Fruit fly (Drosophila melanogaster) whole organism, wandering third instar larva: Measurements from ENCODE around the gene CG17362.
A peak's percentile ranks its signal among the peaks of the same experiment; 100 is the strongest.

Experiments used
- Abd-B ChIP-seq: fragments of >200 bp; optimal IDR thresholded peaks from 2 replicates; lab custom pipeline; 2017; ENCODE audit warnings: missing biosample characterization, missing genetic modification characterization
- CG32264 ChIP-seq: fragments of 200-800 bp; sonication (Bioruptor generic); optimal IDR thresholded peaks from 2 replicates; lab custom pipeline; 2016; ENCODE audit warnings: missing biosample characterization, missing genetic modification characterization
- CG9705 ChIP-seq: fragments of 200-800 bp; sonication (Bioruptor generic); optimal IDR thresholded peaks from 2 replicates; lab custom pipeline; 2018; ENCODE audit warnings: missing biosample characterization, mild to moderate bottlenecking, missing genetic modification characterization
- CrebA ChIP-seq: fragments of 200-800 bp; sonication (Bioruptor generic); optimal IDR thresholded peaks from 2 replicates; lab custom pipeline; 2016; ENCODE audit warnings: missing biosample characterization, mild to moderate bottlenecking, missing genetic modification characterization, borderline replicate concordance
- Dfd ChIP-seq: fragments of >200 bp; optimal IDR thresholded peaks from 2 replicates; lab custom pipeline; 2017; ENCODE audit warnings: missing biosample characterization, missing genetic modification characterization
- Dif ChIP-seq: fragments of 200-275, 200-300 bp; sonication (Bioruptor generic); optimal IDR thresholded peaks from 2 replicates; lab custom pipeline; 2018; ENCODE audit warnings: missing biosample characterization, missing genetic modification characterization; ENCODE audit not compliant: partially characterized antibody
- GATAd ChIP-seq: sonication (Bioruptor generic); optimal IDR thresholded peaks from 2 replicates; lab custom pipeline; 2016; ENCODE audit warnings: missing biosample characterization, missing genetic modification characterization
- HLH106 ChIP-seq: fragments of 200-800 bp; optimal IDR thresholded peaks from 3 replicates; lab custom pipeline; 2019; ENCODE audit warnings: missing biosample characterization, mild to moderate bottlenecking, missing genetic modification characterization, moderate library complexity
- Hnf4 ChIP-seq: fragments of 200-800 bp; sonication (Bioruptor generic); optimal IDR thresholded peaks from 2 replicates; lab custom pipeline; 2016; ENCODE audit warnings: missing biosample characterization, mild to moderate bottlenecking, missing genetic modification characterization
- Hr78 ChIP-seq: fragments of >200 bp; optimal IDR thresholded peaks from 2 replicates; lab custom pipeline; 2017; ENCODE audit warnings: missing biosample characterization, missing genetic modification characterization
- Hr83 ChIP-seq: fragments of 200-300 bp; sonication (Bioruptor generic); optimal IDR thresholded peaks from 2 replicates; lab custom pipeline; 2016; ENCODE audit warnings: missing biosample characterization, mild to moderate bottlenecking, missing genetic modification characterization, moderate library complexity; ENCODE audit not compliant: poor library complexity, severe bottlenecking
- Jra ChIP-seq: sonication (Bioruptor generic); optimal IDR thresholded peaks from 2 replicates; lab custom pipeline; 2016; ENCODE audit warnings: missing biosample characterization, missing genetic modification characterization
- Mio ChIP-seq: sonication (Bioruptor generic); optimal IDR thresholded peaks from 2 replicates; lab custom pipeline; 2016; ENCODE audit warnings: missing biosample characterization, missing genetic modification characterization
- Myc ChIP-seq: fragments of >200 bp; optimal IDR thresholded peaks from 2 replicates; lab custom pipeline; 2017
- N ChIP-seq: fragments of >200 bp; optimal IDR thresholded peaks from 2 replicates; lab custom pipeline; 2018; ENCODE audit warnings: missing biosample characterization, missing external identifiers, missing genetic modification characterization
- OdsH ChIP-seq: fragments of 200-800 bp; sonication (Bioruptor generic); optimal IDR thresholded peaks from 2 replicates; lab custom pipeline; 2016; ENCODE audit warnings: missing biosample characterization, mild to moderate bottlenecking, missing genetic modification characterization
- Rel ChIP-seq, 2 experiments: fragments of 200-800 bp; sonication (Bioruptor generic) in 1 of 2; optimal IDR thresholded peaks; 2 replicates in 1 of 2; 3 replicates in 1 of 2; lab custom pipeline; 2016 to 2019; ENCODE audit warnings: mild to moderate bottlenecking in 2 of 2, missing biosample characterization in 2 of 2, missing genetic modification characterization in 2 of 2, moderate library complexity in 1 of 2
- Sp1 ChIP-seq: fragments of 200-800 bp; sonication (Bioruptor generic); optimal IDR thresholded peaks from 3 replicates; lab custom pipeline; 2019; ENCODE audit warnings: missing biosample characterization, mild to moderate bottlenecking, missing genetic modification characterization, moderate library complexity
- Vsx2 ChIP-seq: fragments of 200-300, 225-300 bp; sonication (Bioruptor generic); optimal IDR thresholded peaks from 2 replicates; lab custom pipeline; 2018; ENCODE audit warnings: missing biosample characterization, missing genetic modification characterization; ENCODE audit not compliant: partially characterized antibody
- br ChIP-seq: fragments of 200-800 bp; sonication (Bioruptor generic); optimal IDR thresholded peaks from 2 replicates; lab custom pipeline; 2016; ENCODE audit warnings: missing biosample characterization, missing genetic modification characterization
- brk ChIP-seq: fragments of 200-800 bp; sonication (Bioruptor generic); optimal IDR thresholded peaks from 2 replicates; lab custom pipeline; 2016; ENCODE audit warnings: missing biosample characterization, mild to moderate bottlenecking, missing genetic modification characterization
- dl ChIP-seq, 2 experiments: fragments of 175-275, 200-275 bp in 1 of 2; fragments of 200-275 bp in 1 of 2; sonication (Bioruptor generic); optimal IDR thresholded peaks; lab custom pipeline; 2018; ENCODE audit warnings: mild to moderate bottlenecking in 2 of 2, missing biosample characterization in 2 of 2, missing genetic modification characterization in 2 of 2, moderate library complexity in 2 of 2; ENCODE audit not compliant: partially characterized antibody in 2 of 2, insufficient read depth in 1 of 2
- dmrt93B ChIP-seq: fragments of 200-800 bp; sonication (Bioruptor generic); optimal IDR thresholded peaks from 2 replicates; lab custom pipeline; 2018; ENCODE audit warnings: missing biosample characterization, mild to moderate bottlenecking, missing genetic modification characterization
- dsf ChIP-seq: sonication (Bioruptor generic); optimal IDR thresholded peaks from 2 replicates; lab custom pipeline; 2016; ENCODE audit warnings: missing biosample characterization, missing genetic modification characterization, borderline replicate concordance
- ey ChIP-seq: fragments of 200-800 bp; sonication (Bioruptor generic); optimal IDR thresholded peaks from 2 replicates; lab custom pipeline; 2016; ENCODE audit warnings: missing biosample characterization, missing genetic modification characterization
- foxo ChIP-seq, 2 experiments: fragments of 200-800 bp; sonication (Bioruptor generic); optimal IDR thresholded peaks; 2 replicates in 1 of 2; 3 replicates in 1 of 2; lab custom pipeline; 2016 to 2017; ENCODE audit warnings: missing biosample characterization in 2 of 2, missing genetic modification characterization in 2 of 2
- fru ChIP-seq: fragments of 200-800 bp; sonication (Bioruptor generic); optimal IDR thresholded peaks from 3 replicates; lab custom pipeline; 2016; ENCODE audit warnings: missing biosample characterization, mild to moderate bottlenecking, missing genetic modification characterization
- h ChIP-seq: fragments of 200-800 bp; sonication (Bioruptor generic); optimal IDR thresholded peaks from 3 replicates; lab custom pipeline; 2016; ENCODE audit warnings: missing biosample characterization, mild to moderate bottlenecking, missing genetic modification characterization
- jim ChIP-seq: fragments of 175-275, 200-325 bp; sonication (Bioruptor generic); optimal IDR thresholded peaks from 2 replicates; lab custom pipeline; 2016; ENCODE audit warnings: missing biosample characterization, mild to moderate bottlenecking, missing genetic modification characterization
- lola ChIP-seq: fragments of >200 bp; optimal IDR thresholded peaks from 2 replicates; lab custom pipeline; 2017; ENCODE audit warnings: missing biosample characterization, missing genetic modification characterization
- pan ChIP-seq: fragments of >200 bp; optimal IDR thresholded peaks from 2 replicates; lab custom pipeline; 2017
- psq ChIP-seq: fragments of 200-800 bp; sonication (Bioruptor generic); optimal IDR thresholded peaks from 3 replicates; lab custom pipeline; 2017; ENCODE audit warnings: missing biosample characterization, mild to moderate bottlenecking, missing genetic modification characterization, moderate library complexity
- rgr ChIP-seq: fragments of 200-800 bp; sonication (Bioruptor generic); optimal IDR thresholded peaks from 3 replicates; lab custom pipeline; 2016; ENCODE audit warnings: missing biosample characterization, mild to moderate bottlenecking, missing genetic modification characterization
- sage ChIP-seq: fragments of 200-800 bp; sonication (Bioruptor generic); optimal IDR thresholded peaks from 2 replicates; lab custom pipeline; 2016; ENCODE audit warnings: missing biosample characterization, mild to moderate bottlenecking, missing genetic modification characterization
- sv ChIP-seq: fragments of 200-800 bp; sonication (Bioruptor generic); optimal IDR thresholded peaks from 3 replicates; lab custom pipeline; 2016; ENCODE audit warnings: missing biosample characterization, missing genetic modification characterization
- tai ChIP-seq: sonication (Bioruptor generic); optimal IDR thresholded peaks from 2 replicates; lab custom pipeline; 2016; ENCODE audit warnings: missing biosample characterization, missing genetic modification characterization
- usp ChIP-seq: fragments of >200 bp; optimal IDR thresholded peaks from 2 replicates; lab custom pipeline; 2017; ENCODE audit warnings: missing biosample characterization, missing genetic modification characterization
- woc ChIP-seq: sonication (Bioruptor generic); optimal IDR thresholded peaks from 2 replicates; lab custom pipeline; 2016; ENCODE audit warnings: missing biosample characterization, mild to moderate bottlenecking, missing genetic modification characterization

CG17362 gene

DNA sequence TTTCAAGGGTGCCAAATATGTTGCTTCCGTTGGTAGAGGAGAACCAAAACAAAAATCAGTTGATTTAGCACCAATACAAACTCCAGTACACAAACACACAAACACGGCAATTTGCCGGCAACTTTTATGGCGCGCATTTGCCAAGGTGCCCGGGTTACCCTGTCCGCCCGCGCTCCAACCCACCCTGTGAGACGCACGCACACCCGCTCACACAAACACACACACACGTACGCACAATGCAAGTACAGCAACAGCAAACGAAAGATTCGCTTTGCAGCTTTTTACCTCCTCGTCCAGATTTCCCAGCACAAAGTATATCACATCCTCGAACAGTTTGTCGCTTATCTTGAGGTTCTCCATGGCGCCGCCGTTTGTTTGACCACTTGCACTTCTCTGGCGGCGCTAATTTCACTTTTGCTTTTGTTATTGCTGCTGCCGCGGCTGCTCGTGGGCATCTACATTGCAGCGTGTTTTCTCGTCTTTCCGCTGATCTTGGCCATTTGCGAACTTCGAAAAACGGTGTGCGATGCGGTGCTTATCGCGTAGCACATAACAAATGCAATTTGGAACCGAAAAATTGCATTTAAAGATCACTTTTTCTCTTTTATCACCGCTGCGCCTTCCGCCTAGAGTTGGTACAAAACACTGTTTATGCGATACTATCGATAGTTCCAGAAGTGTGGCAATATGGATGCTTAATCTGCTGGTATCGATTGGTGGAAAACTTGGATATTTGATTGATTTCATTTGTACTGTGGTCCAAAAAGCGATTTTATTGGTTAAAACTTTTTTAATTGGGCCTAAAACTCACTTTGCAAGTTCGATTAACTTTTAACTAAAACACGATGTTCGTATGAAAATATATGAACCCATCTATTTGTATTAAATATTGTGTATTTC, 42.3 kb downstream of the CG17362 start, which contains the start of gene Ptip (continued):
- peak; percentile 11 for TF ChIP-seq Dfd (GFP tag; lab: Kevin White, UChicago)
- TF ChIP-seq Hr78 (GFP tag; lab: Kevin White, UChicago), result no peak
- no peak for TF ChIP-seq dsf (GFP tag; lab: Kevin White, UChicago)
- no peak for TF ChIP-seq tai (GFP tag; lab: Kevin White, UChicago)
- TF ChIP-seq psq (GFP tag; lab: Kevin White, UChicago), result peak; percentile 3

DNA sequence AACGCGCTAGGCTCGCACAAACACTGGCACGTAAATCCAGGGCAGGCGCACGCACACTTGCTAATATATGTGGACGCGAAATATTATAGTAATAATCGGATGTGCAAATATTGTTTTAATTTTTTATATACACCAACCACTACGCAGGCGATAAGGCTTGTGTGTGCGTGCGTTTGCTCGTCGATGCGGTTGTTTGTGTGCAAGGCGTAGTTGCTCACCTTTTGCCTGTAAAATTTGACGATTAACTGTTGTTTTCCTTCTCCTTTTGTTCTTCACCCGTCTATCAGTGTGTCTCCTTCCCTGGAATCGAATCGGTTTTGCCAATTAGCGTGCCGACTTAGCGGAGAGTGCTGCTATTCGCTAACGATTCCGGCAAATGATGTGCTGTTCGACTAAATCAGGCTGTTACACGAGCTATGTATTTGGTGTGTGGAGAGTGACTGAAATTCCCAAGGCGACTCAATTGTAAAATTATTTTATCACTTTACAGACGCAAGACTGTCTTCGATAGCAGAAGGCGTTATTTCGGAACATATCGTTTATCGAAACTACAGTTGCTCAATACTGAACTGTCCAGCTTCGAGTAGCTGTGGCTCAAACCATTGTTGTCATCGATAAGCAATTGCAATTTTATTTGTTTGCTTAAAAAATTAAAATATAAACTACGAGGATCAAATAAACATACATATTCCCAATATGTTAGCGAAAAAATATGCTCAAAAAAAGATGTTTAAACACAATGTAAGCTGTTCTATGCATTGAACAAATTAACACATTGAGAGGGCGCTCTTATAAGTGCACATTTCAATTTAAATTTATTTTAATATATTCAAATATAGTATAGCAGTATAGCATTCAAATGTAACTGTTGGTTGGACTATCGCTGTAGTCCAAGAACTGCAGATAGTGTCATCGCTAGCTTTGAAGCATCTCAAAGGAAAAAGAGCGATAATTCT, 45.0 kb downstream of the CG17362 start, which contains the start of the genes CG6650 and endos:
Gene CG6650 (plus strand): TSS at position 280 of the 956 bp plus-strand sequence.
Gene endos (minus strand): TSS at position 536 of the 956 bp plus-strand sequence.
- TF ChIP-seq Mio (GFP tag; lab: Kevin White, UChicago) (no peak), h (GFP tag; lab: Kevin White, UChicago) (peak; percentile 74), Hr83 (GFP tag; lab: Kevin White, UChicago) (peak; percentile 85), tai (GFP tag; lab: Kevin White, UChicago) (no peak), Rel (GFP tag; optimal IDR thresholded peaks at IDR 0.05; lab: Kevin White, UChicago) (peak; percentile 26), Rel (tag; optimal IDR thresholded peaks at IDR 0.05; lab: Kevin White, UChicago) (peak; percentile 60), Dif (GFP tag; lab: Kevin White, UChicago) (no peak), pan (no peak), Dfd (GFP tag; lab: Kevin White, UChicago) (no peak), CG9705 (GFP tag; lab: Kevin White, UChicago) (peak; percentile 68), N (GFP tag; lab: Kevin White, UChicago) (peak; percentile 51), CrebA (GFP tag; lab: Kevin White, UChicago) (no peak), woc (peak; percentile 38), dsf (GFP tag; lab: Kevin White, UChicago) (peak; percentile 4), HLH106 (peak; percentile 62), br (GFP tag; lab: Kevin White, UChicago) (peak; percentile 58), usp (no peak), brk (GFP tag; lab: Kevin White, UChicago) (peak; percentile 38), Myc (peak; percentile 28), sage (GFP tag; lab: Kevin White, UChicago) (peak; percentile 43), fru (peak; percentile 63), rgr (GFP tag; lab: Kevin White, UChicago) (peak; percentile 53), dmrt93B (GFP tag; lab: Kevin White, UChicago) (no peak), foxo (GFP tag; optimal IDR thresholded peaks at IDR 0.05; lab: Kevin White, UChicago) (peak in 1 of 2 experiments; percentile 31), Jra (GFP tag; lab: Kevin White, UChicago) (peak; percentile 37), Abd-B (GFP tag; lab: Kevin White, UChicago) (no peak), OdsH (GFP tag; lab: Kevin White, UChicago) (peak; percentile 43), Vsx2 (GFP tag; lab: Kevin White, UChicago) (no peak), GATAd (GFP tag; lab: Kevin White, UChicago) (no peak), Hnf4 (GFP tag; lab: Kevin White, UChicago) (peak; percentile 41), dl (GFP tag; optimal IDR thresholded peaks at IDR 0.05; lab: Kevin White, UChicago; ENCODE audit: insufficient read depth in 1 of 2, partially characterized antibody in 2 of 2) (no peak), CG32264 (GFP tag; lab: Kevin White, UChicago) (no peak), jim (GFP tag; lab: Kevin White, UChicago) (no peak), Sp1 (GFP tag; lab: Kevin White, UChicago) (peak; percentile 49), lola (no peak), sv (GFP tag; lab: Kevin White, UChicago) (no peak), ey (GFP tag; lab: Kevin White, UChicago) (no peak), Hr78 (GFP tag; lab: Kevin White, UChicago) (no peak), psq (GFP tag; lab: Kevin White, UChicago) (peak; percentile 69)
